Fruit fly (Drosophila melanogaster) whole organism, pupa: Measurements from ENCODE around the gene Scsalpha1.

Experiments used
- CG10348 ChIP-seq: fragments of 200-800 bp; sonication (Bioruptor generic); IDR thresholded peaks from 2 replicates; pipeline ENCODE4 v1.3.6; 2022; ENCODE audit warnings: missing biosample characterization, missing genetic modification characterization
- CG12605 ChIP-seq: fragments of 200-800 bp; sonication (Bioruptor generic); IDR thresholded peaks from 2 replicates; pipeline ENCODE4 v1.3.6; 2022; ENCODE audit warnings: missing biosample characterization, missing genetic modification characterization
- CG13204 ChIP-seq: fragments of 200-800 bp; sonication (Bioruptor generic); optimal IDR thresholded peaks from 2 replicates; lab custom pipeline; 2018; ENCODE audit warnings: missing biosample characterization, mild to moderate bottlenecking, missing genetic modification characterization, moderate library complexity
- CG14655 ChIP-seq: fragments of 200-800 bp; sonication (Bioruptor generic); optimal IDR thresholded peaks from 3 replicates; lab custom pipeline; 2017; ENCODE audit warnings: mild to moderate bottlenecking, missing biosample characterization, missing genetic modification reagents, missing genetic modification characterization
- CG15710 ChIP-seq: fragments of 200-800 bp; sonication (Bioruptor generic); optimal IDR thresholded peaks from 2 replicates; lab custom pipeline; 2018; ENCODE audit warnings: missing biosample characterization, mild to moderate bottlenecking, missing genetic modification characterization, moderate library complexity
- CG17806 ChIP-seq: fragments of 200-800 bp; sonication (Bioruptor generic); optimal IDR thresholded peaks from 2 replicates; lab custom pipeline; 2018; ENCODE audit warnings: missing biosample characterization, mild to moderate bottlenecking, missing genetic modification characterization, moderate library complexity
- CG32121 ChIP-seq: fragments of 200-800 bp; sonication (Bioruptor generic); IDR thresholded peaks from 2 replicates; pipeline ENCODE4 v1.3.6; 2022; ENCODE audit warnings: missing biosample characterization, missing genetic modification characterization
- CG34367 ChIP-seq: fragments of 200-800 bp; sonication (Bioruptor generic); optimal IDR thresholded peaks from 2 replicates; lab custom pipeline; 2018; ENCODE audit warnings: missing biosample characterization, mild to moderate bottlenecking, missing genetic modification characterization
- CG4496 ChIP-seq: fragments of 200-800 bp; sonication (Bioruptor generic); IDR thresholded peaks from 3 replicates; pipeline ENCODE4 v1.3.6; 2022; ENCODE audit warnings: missing biosample characterization, missing genetic modification characterization
- CG8159 ChIP-seq: fragments of 200-800 bp; sonication (Bioruptor generic); optimal IDR thresholded peaks from 3 replicates; lab custom pipeline; 2018; ENCODE audit warnings: missing biosample characterization, mild to moderate bottlenecking, missing genetic modification characterization, moderate library complexity
- CG8301 ChIP-seq: fragments of 200-800 bp; sonication (Bioruptor generic); optimal IDR thresholded peaks from 2 replicates; lab custom pipeline; 2018; ENCODE audit warnings: missing biosample characterization, mild to moderate bottlenecking, missing genetic modification characterization
- CG9948 ChIP-seq: fragments of 200-800 bp; sonication (Bioruptor generic); optimal IDR thresholded peaks from 2 replicates; lab custom pipeline; 2018; ENCODE audit warnings: missing biosample characterization, mild to moderate bottlenecking, missing genetic modification characterization, moderate library complexity
- D1 ChIP-seq: fragments of 200-800 bp; sonication (Bioruptor generic); optimal IDR thresholded peaks from 2 replicates; lab custom pipeline; 2018; ENCODE audit warnings: missing biosample characterization, mild to moderate bottlenecking, missing genetic modification characterization, moderate library complexity
- EcR ChIP-seq: fragments of 200-800 bp; sonication (Bioruptor generic); optimal IDR thresholded peaks from 3 replicates; lab custom pipeline; 2019; ENCODE audit warnings: missing biosample characterization, missing genetic modification characterization, mild to moderate bottlenecking, moderate library complexity, missing genetic modification reagents
- Ets98B ChIP-seq: fragments of 200-800 bp; sonication (Bioruptor generic); IDR thresholded peaks from 2 replicates; pipeline ENCODE4 v1.3.6; 2022; ENCODE audit warnings: missing biosample characterization, missing genetic modification characterization
- Pif1A ChIP-seq: fragments of 200-800 bp; sonication (Bioruptor generic); optimal IDR thresholded peaks from 3 replicates; lab custom pipeline; 2016; ENCODE audit warnings: missing biosample characterization, missing genetic modification characterization
- Pif1B ChIP-seq: fragments of 200-800 bp; sonication (Bioruptor generic); optimal IDR thresholded peaks from 3 replicates; lab custom pipeline; 2016; ENCODE audit warnings: missing biosample characterization, missing genetic modification characterization
- Snoo ChIP-seq: fragments of 200-800 bp; sonication (Bioruptor generic); optimal IDR thresholded peaks from 3 replicates; lab custom pipeline; 2017; ENCODE audit warnings: missing biosample characterization, mild to moderate bottlenecking, missing genetic modification characterization, inconsistent platforms
- fd96Ca ChIP-seq: fragments of 200-800 bp; sonication (Bioruptor generic); IDR thresholded peaks from 3 replicates; pipeline ENCODE4 v1.3.6; 2022; ENCODE audit warnings: missing biosample characterization, missing genetic modification characterization
- gl ChIP-seq: fragments of 200-800 bp; sonication (Bioruptor generic); optimal IDR thresholded peaks from 2 replicates; lab custom pipeline; 2018; ENCODE audit warnings: missing biosample characterization, mild to moderate bottlenecking, missing genetic modification characterization
- rn ChIP-seq: fragments of 200-800 bp; sonication (Bioruptor generic); IDR thresholded peaks from 2 replicates; pipeline ENCODE4 v1.3.6; 2022; ENCODE audit warnings: missing biosample characterization, missing genetic modification characterization

Scsalpha1 gene

dm6 chr3L:3828111-3828510 is 14.1 kb downstream of the Scsalpha1 start:
- TF ChIP-seq CG12605 (GFP tag; lab: Robert Waterston, UW), result no peak
- no peak for TF ChIP-seq CG9948
- TF ChIP-seq Pif1B (GFP tag; lab: Kevin White, UChicago), result no peak
- TF ChIP-seq gl, result no peak
- TF ChIP-seq CG13204 (GFP tag; lab: Kevin White, UChicago), result no peak
- no peak for TF ChIP-seq D1
- no peak for TF ChIP-seq rn (GFP tag; lab: Robert Waterston, UW)
- no peak for TF ChIP-seq fd96Ca (GFP tag; lab: Robert Waterston, UW)
- TF ChIP-seq CG17806, result no peak
- TF ChIP-seq Pif1A (GFP tag; lab: Kevin White, UChicago), result no peak
- no peak for TF ChIP-seq CG14655
- no peak for TF ChIP-seq CG4496 (GFP tag; lab: Robert Waterston, UW)
- no peak for TF ChIP-seq Snoo (tag; lab: Kevin White, UChicago)
- TF ChIP-seq CG8159 (tag; lab: Kevin White, UChicago), result no peak
- no peak for TF ChIP-seq Ets98B
- TF ChIP-seq CG10348 (GFP tag; lab: Robert Waterston, UW), result no peak
- TF ChIP-seq CG34367 (tag; lab: Kevin White, UChicago), result no peak
- no peak for TF ChIP-seq CG32121 (GFP tag; lab: Robert Waterston, UW)
- TF ChIP-seq EcR (GFP tag; lab: Kevin White, UChicago), result no peak
- TF ChIP-seq, all 21 proteins: peak for 0

dm6 chr3L:3842981-3843701 is 29.1 kb downstream of the Scsalpha1 start:
- TF ChIP-seq Snoo (tag; lab: Kevin White, UChicago) (no peak), fd96Ca (GFP tag; lab: Robert Waterston, UW) (no peak), gl (no peak), CG10348 (GFP tag; lab: Robert Waterston, UW) (no peak), CG8301 (tag; lab: Kevin White, UChicago) (no peak), CG32121 (GFP tag; lab: Robert Waterston, UW) (no peak), CG15710 (tag; lab: Kevin White, UChicago) (no peak), rn (GFP tag; lab: Robert Waterston, UW) (no peak), CG17806 (no peak), CG12605 (GFP tag; lab: Robert Waterston, UW) (no peak), CG8159 (tag; lab: Kevin White, UChicago) (no peak), CG14655 (no peak), CG34367 (tag; lab: Kevin White, UChicago) (no peak), D1 (no peak), Pif1B (GFP tag; lab: Kevin White, UChicago) (no peak), CG13204 (GFP tag; lab: Kevin White, UChicago) (no peak)
- TF ChIP-seq, all 21 proteins: peak for 0

dm6 chr3L:3845815-3846375 is 31.9 kb downstream of the Scsalpha1 start, which contains the start of gene Awh:
TSS of gene Awh (plus strand) at chr3L:3846206.
- TF ChIP-seq CG13204 (GFP tag; lab: Kevin White, UChicago), result peak; percentile 50
- TF ChIP-seq gl, result no peak
- 0 out of 3 replicates have a peak, but pooled peaks have one; percentile 18 for TF ChIP-seq fd96Ca (GFP tag; lab: Robert Waterston, UW)
- TF ChIP-seq CG12605 (GFP tag; lab: Robert Waterston, UW), result peak; percentile 40; the same call in 1 of the 2 replicates
- peak; percentile 3 for TF ChIP-seq Pif1B (GFP tag; lab: Kevin White, UChicago)

- TF ChIP-seq gl (no peak), Pif1A (GFP tag; lab: Kevin White, UChicago) (no peak), fd96Ca (GFP tag; lab: Robert Waterston, UW) (no peak), CG8301 (tag; lab: Kevin White, UChicago) (no peak), Pif1B (GFP tag; lab: Kevin White, UChicago) (no peak), EcR (GFP tag; lab: Kevin White, UChicago) (no peak), CG9948 (no peak), CG15710 (tag; lab: Kevin White, UChicago) (no peak), CG32121 (GFP tag; lab: Robert Waterston, UW) (no peak), Snoo (tag; lab: Kevin White, UChicago) (no peak), CG34367 (tag; lab: Kevin White, UChicago) (no peak), D1 (no peak), CG13204 (GFP tag; lab: Kevin White, UChicago) (no peak), Ets98B (no peak)
Measured at dm6 chr3L:3847810-3848326, 33.9 kb downstream of the Scsalpha1 start.

- TF ChIP-seq EcR (GFP tag; lab: Kevin White, UChicago) (no peak), rn (GFP tag; lab: Robert Waterston, UW) (no peak), CG13204 (GFP tag; lab: Kevin White, UChicago) (no peak), CG8159 (tag; lab: Kevin White, UChicago) (no peak), Ets98B (no peak), Snoo (tag; lab: Kevin White, UChicago) (no peak), CG15710 (tag; lab: Kevin White, UChicago) (no peak), CG32121 (GFP tag; lab: Robert Waterston, UW) (no peak), CG14655 (no peak), CG8301 (tag; lab: Kevin White, UChicago) (no peak), fd96Ca (GFP tag; lab: Robert Waterston, UW) (no peak), CG10348 (GFP tag; lab: Robert Waterston, UW) (no peak), CG17806 (no peak), CG34367 (tag; lab: Kevin White, UChicago) (no peak)
Measured at dm6 chr3L:3848687-3849270, 34.8 kb downstream of the Scsalpha1 start.
